Worm (Caenorhabditis elegans): ENCODE measurements around the gene cfap-36.

Gene cfap-36

DNA sequence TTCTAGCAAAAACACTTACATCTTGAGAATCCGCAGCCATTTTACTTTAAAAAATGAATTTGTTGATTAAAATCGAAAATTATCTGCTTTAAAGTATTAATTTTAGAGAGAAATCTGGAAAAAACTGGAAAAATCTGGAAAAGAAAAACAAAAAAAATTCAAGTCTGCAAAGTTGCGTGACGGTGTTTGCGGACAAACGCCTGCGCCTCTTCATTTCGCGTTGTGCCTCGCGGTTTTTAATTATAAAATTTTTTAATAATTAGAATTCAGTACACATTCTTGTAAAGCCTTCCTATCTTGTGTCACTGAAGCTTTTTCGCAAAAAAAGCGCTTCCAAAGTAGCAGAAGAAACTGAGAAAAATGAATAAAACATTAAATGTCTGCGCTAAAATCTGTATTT, 45.4 kb downstream of the cfap-36 start, which contains the start of gene W03F9.1 (continued):
- TF ChIP-seq sox-4 (tag; optimal IDR thresholded peaks at IDR 0.05) (peak; percentile 50), irx-1 (tag; optimal IDR thresholded peaks at IDR 0.05) (peak; percentile 83)

DNA sequence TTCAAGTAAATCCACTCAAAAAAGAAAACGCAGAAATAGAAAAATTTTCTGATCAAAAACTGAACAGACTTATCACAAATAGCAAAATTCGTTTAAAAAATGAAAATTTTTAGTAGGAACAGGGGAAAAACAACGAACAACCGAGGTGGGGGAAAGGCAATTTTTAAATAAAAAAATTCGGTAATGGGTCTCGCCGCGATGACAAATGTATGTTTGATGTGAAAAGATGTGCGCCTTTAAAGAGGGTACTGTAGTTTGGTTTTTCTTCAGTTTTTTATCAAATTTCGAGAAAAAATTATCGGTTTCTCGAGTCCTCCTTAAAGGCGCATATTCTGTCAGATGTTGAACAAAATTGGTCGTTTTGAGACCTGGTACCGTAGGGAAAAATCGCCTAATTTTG, 48.1 kb downstream of the cfap-36 start:
- TF ChIP-seq irx-1 (tag; optimal IDR thresholded peaks at IDR 0.05) (no peak), efl-1 (optimal IDR thresholded peaks at IDR 0.05) (no peak), efl-1 (GFP tag; optimal IDR thresholded peaks at IDR 0.05 in 1 of 2) (peak in 1 of 2 experiments; percentile 75)

DNA sequence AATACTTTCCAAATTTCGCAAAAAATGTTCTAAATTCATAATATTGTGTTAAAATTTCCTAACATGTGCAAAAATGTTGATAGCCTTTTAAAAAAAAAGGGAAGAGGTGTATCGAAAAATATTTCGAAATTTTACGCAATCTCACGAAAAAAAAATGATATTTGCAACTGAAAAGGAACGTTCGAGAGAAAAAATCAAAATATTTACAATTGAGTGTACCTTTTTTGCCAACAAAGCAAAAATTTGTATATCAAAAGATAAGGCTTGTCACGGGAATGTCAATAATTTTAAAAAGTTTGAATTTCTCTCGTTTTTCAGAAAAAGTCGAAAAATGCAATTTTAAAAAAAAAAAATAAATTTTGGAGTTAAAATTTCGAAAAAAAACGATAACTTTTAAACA, 48.5 kb downstream of the cfap-36 start:
- TF ChIP-seq mep-1 (tag; optimal IDR thresholded peaks at IDR 0.05) (no peak), xbp-1 (tag; optimal IDR thresholded peaks at IDR 0.05) (no peak), efl-3 (GFP tag; optimal IDR thresholded peaks at IDR 0.05) (no peak), lin-15B (tag; optimal IDR thresholded peaks at IDR 0.05) (no peak), elt-2 (tag; optimal IDR thresholded peaks at IDR 0.05) (peak; percentile 13), ces-1 (GFP tag; optimal IDR thresholded peaks at IDR 0.05) (no peak), blmp-1 (tag; optimal IDR thresholded peaks at IDR 0.05) (no peak), nhr-84 (tag; optimal IDR thresholded peaks at IDR 0.05) (no peak), skn-1 (tag; optimal IDR thresholded peaks at IDR 0.05) (peak; percentile 39), unc-62 (GFP tag; optimal IDR thresholded peaks at IDR 0.05) (no peak), egl-13 (tag; optimal IDR thresholded peaks at IDR 0.05) (no peak), sup-37 (GFP tag; optimal IDR thresholded peaks at IDR 0.05) (no peak), nhr-71 (tag; optimal IDR thresholded peaks at IDR 0.05) (peak; percentile 5), lsy-2 (tag; optimal IDR thresholded peaks at IDR 0.05) (peak in 1 of 2 experiments; percentile 21), hlh-17 (GFP tag; optimal IDR thresholded peaks at IDR 0.05; ENCODE audit: borderline replicate concordance) (no peak), mef-2 (tag; optimal IDR thresholded peaks at IDR 0.05) (no peak), zag-1 (tag; optimal IDR thresholded peaks at IDR 0.05) (no peak), vab-15 (tag; optimal IDR thresholded peaks at IDR 0.05) (no peak), zip-4 (GFP tag; optimal IDR thresholded peaks at IDR 0.05) (peak; percentile 69)

DNA sequence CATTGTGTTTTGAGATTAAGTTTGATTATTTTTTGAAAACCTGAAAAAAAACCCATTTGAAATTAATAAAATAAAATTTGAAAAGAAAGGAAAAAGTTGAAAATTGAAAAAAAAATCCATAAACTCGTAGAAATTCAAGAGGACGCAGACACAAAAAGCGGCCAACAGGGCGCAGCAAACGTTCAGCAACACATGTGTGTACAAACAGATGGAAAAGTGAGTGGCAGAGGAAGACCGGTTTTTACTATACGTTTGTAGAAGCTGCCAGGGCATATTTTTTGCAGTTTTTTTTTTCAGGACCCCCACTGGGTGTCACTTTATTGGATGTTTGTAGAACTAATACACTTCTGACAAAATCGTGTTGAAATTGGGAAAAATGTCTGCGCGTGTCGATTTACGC, 49.3 kb downstream of the cfap-36 start, which contains the start of gene cgp-1:
TSS of gene cgp-1 (minus strand) at position 40 of the 400 bp plus-strand sequence.
- TF ChIP-seq mdl-1 (tag; optimal IDR thresholded peaks at IDR 0.05) = no peak
- no peak for TF ChIP-seq fkh-4 (tag; optimal IDR thresholded peaks at IDR 0.05; ENCODE audit: borderline replicate concordance)
- TF ChIP-seq nhr-85 (tag) = no peak
- no peak for TF ChIP-seq xbp-1 (tag; optimal IDR thresholded peaks at IDR 0.05)
- TF ChIP-seq blmp-1 (tag; optimal IDR thresholded peaks at IDR 0.05) = peak; percentile 75
- peak; percentile 9 for TF ChIP-seq snu-23 (GFP tag; optimal IDR thresholded peaks at IDR 0.05)
- TF ChIP-seq zip-4 (GFP tag; optimal IDR thresholded peaks at IDR 0.05) = no peak
- peak; percentile 4 for TF ChIP-seq jun-1 (tag; optimal IDR thresholded peaks at IDR 0.05)
- TF ChIP-seq lin-35 (GFP tag; optimal IDR thresholded peaks at IDR 0.05) = peak in 1 of 2 experiments; percentile 5

DNA sequence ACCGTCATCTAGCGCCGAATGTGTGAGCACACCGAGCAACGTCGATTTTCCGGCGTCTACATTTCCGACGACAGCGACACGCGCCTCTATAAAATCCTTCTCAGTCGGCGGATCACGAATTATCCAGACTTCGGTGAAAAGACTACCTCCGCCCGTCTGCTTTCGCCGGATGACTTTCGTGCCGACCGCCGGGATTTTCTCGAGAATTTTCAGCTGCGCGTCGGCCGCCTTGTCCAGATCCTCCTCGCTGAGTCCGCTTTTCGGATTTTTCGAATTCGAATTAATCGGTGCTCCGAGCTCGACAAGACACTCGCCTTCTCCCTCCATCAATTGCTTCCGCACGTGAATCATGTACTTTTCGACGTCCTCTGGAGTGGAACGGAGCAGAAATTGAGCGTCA, 49.8 kb downstream of the cfap-36 start:
- TF ChIP-seq hpl-2 (GFP tag; optimal IDR thresholded peaks at IDR 0.05) (no peak), unc-130 (tag; optimal IDR thresholded peaks at IDR 0.05) (no peak), lin-13 (GFP tag; optimal IDR thresholded peaks at IDR 0.05) (no peak), nhr-47 (tag; optimal IDR thresholded peaks at IDR 0.05) (no peak), vab-15 (tag; optimal IDR thresholded peaks at IDR 0.05) (no peak), nhr-85 (tag) (no peak), efl-3 (GFP tag; optimal IDR thresholded peaks at IDR 0.05) (no peak), fkh-10 (GFP tag; optimal IDR thresholded peaks at IDR 0.05) (no peak), nhr-19 (GFP tag; conservative IDR thresholded peaks at IDR 0.05) (no peak), lir-3 (tag; optimal IDR thresholded peaks at IDR 0.05; ENCODE audit: poor library complexity) (no peak)

All from whole organism, L1 larva.